Fruit fly (Drosophila melanogaster) whole organism, embryonic: Measurements from ENCODE around the gene CG5853.

Experiments
- Bdp1 ChIP-seq: fragments of 200-800 bp; sonication (Bioruptor generic); optimal IDR thresholded peaks from 3 replicates; lab custom pipeline; 2016; ENCODE audit warnings: missing biosample characterization, missing genetic modification characterization
- CG10267 ChIP-seq: fragments of 200-800 bp; sonication (Bioruptor generic); optimal IDR thresholded peaks from 2 replicates; lab custom pipeline; 2018; ENCODE audit warnings: missing biosample characterization, mild to moderate bottlenecking, missing genetic modification characterization, moderate library complexity
- CG11093 ChIP-seq: fragments of 200-800 bp; sonication (Bioruptor generic); IDR thresholded peaks from 3 replicates; pipeline ENCODE4 v1.3.6; 2022; ENCODE audit warnings: missing biosample characterization, missing genetic modification characterization
- CG11247 ChIP-seq: fragments of 200-800 bp; sonication (Bioruptor generic); IDR thresholded peaks from 2 replicates; pipeline ENCODE4 v1.3.6; 2022; ENCODE audit warnings: missing biosample characterization, missing genetic modification characterization
- CG11456 ChIP-seq: fragments of 200-800 bp; sonication (Bioruptor generic); IDR thresholded peaks from 3 replicates; pipeline ENCODE4 v1.3.6; 2022; ENCODE audit warnings: missing biosample characterization, missing genetic modification characterization
- CG11560 ChIP-seq: fragments of 200-800 bp; sonication (Bioruptor generic); IDR thresholded peaks from 3 replicates; pipeline ENCODE4 v1.3.6; 2022; ENCODE audit warnings: missing biosample characterization, missing genetic modification characterization
- CG13624 ChIP-seq: fragments of 200-800 bp; sonication (Bioruptor generic); optimal IDR thresholded peaks from 2 replicates; lab custom pipeline; 2016; ENCODE audit warnings: missing biosample characterization, missing genetic modification characterization
- CG16779 ChIP-seq: fragments of 200-800 bp; sonication (Bioruptor generic); IDR thresholded peaks from 2 replicates; pipeline ENCODE4 v1.3.6; 2022; ENCODE audit warnings: missing biosample characterization, missing genetic modification characterization
- CG18011 ChIP-seq: fragments of 200-800 bp; sonication (Bioruptor generic); optimal IDR thresholded peaks from 2 replicates; lab custom pipeline; 2017; ENCODE audit warnings: missing biosample characterization, missing genetic modification characterization, mild to moderate bottlenecking, moderate library complexity, missing genotype
- CG2116 ChIP-seq: fragments of 200-800 bp; sonication (Bioruptor generic); optimal IDR thresholded peaks from 3 replicates; lab custom pipeline; 2018; ENCODE audit warnings: missing biosample characterization, mild to moderate bottlenecking, missing genetic modification characterization
- CG32767 ChIP-seq: fragments of 200-800 bp; sonication (Bioruptor generic); IDR thresholded peaks from 2 replicates; pipeline ENCODE4 v1.3.6; 2022; ENCODE audit warnings: missing biosample characterization, missing genetic modification characterization
- CG3847 ChIP-seq: fragments of 200-800 bp; sonication (Bioruptor generic); IDR thresholded peaks from 2 replicates; pipeline ENCODE4 v1.3.6; 2022; ENCODE audit warnings: missing biosample characterization, missing genetic modification characterization
- CG4360 ChIP-seq: fragments of 200-800 bp; sonication (Bioruptor generic); IDR thresholded peaks from 2 replicates; pipeline ENCODE4 v1.3.6; 2022; ENCODE audit warnings: missing biosample characterization, missing genetic modification characterization
- CG6175 ChIP-seq: fragments of 200-800 bp; sonication (Bioruptor generic); IDR thresholded peaks from 3 replicates; pipeline ENCODE4 v1.3.6; 2022; ENCODE audit warnings: missing biosample characterization, missing genetic modification characterization
- CG6765 ChIP-seq: fragments of 200-800 bp; sonication (Bioruptor generic); optimal IDR thresholded peaks from 3 replicates; lab custom pipeline; 2017; ENCODE audit warnings: missing biosample characterization, mild to moderate bottlenecking, missing genetic modification characterization
- CG7556 ChIP-seq: fragments of 200-800 bp; sonication (Bioruptor generic); optimal IDR thresholded peaks from 2 replicates; lab custom pipeline; 2017; ENCODE audit warnings: missing biosample characterization, mild to moderate bottlenecking, missing genetic modification characterization
- CG9609 ChIP-seq: fragments of 200-800 bp; sonication (Bioruptor generic); optimal IDR thresholded peaks from 3 replicates; lab custom pipeline; 2016; ENCODE audit warnings: missing biosample characterization, missing genetic modification characterization
- CkIIα-i1 ChIP-seq: fragments of 200-800 bp; sonication (Bioruptor generic); IDR thresholded peaks from 2 replicates; pipeline ENCODE4 v1.3.6; 2022; ENCODE audit warnings: missing biosample characterization, missing genetic modification characterization
- Dad ChIP-seq: fragments of 200-800 bp; sonication (Bioruptor generic); optimal IDR thresholded peaks from 3 replicates; lab custom pipeline; 2016; ENCODE audit warnings: missing biosample characterization, missing genetic modification characterization
- Ets65A ChIP-seq: fragments of 200-800 bp; sonication (Bioruptor generic); peaks from one replicate; lab custom pipeline; 2016; ENCODE audit warnings: missing biosample characterization, missing genetic modification characterization
- Max ChIP-seq: fragments of 200-800 bp; sonication (Bioruptor generic); optimal IDR thresholded peaks from 2 replicates; lab custom pipeline; 2016; ENCODE audit warnings: missing biosample characterization, mild to moderate bottlenecking, missing genetic modification characterization
- NC2α ChIP-seq: fragments of 200-800 bp; sonication (Bioruptor generic); optimal IDR thresholded peaks from 2 replicates; lab custom pipeline; 2016; ENCODE audit warnings: missing biosample characterization, missing genetic modification characterization
- Nf-YA ChIP-seq: fragments of 200-800 bp; sonication (Bioruptor generic); IDR thresholded peaks from 2 replicates; pipeline ENCODE4 v1.3.6; 2022; ENCODE audit warnings: missing biosample characterization, missing genetic modification characterization
- Rfx ChIP-seq: fragments of 200-800 bp; sonication (Bioruptor generic); IDR thresholded peaks from 2 replicates; pipeline ENCODE4 v1.3.6; 2022; ENCODE audit warnings: missing biosample characterization, missing genetic modification characterization
- TFAM ChIP-seq: fragments of 200-800 bp; sonication (Bioruptor generic); optimal IDR thresholded peaks from 2 replicates; lab custom pipeline; 2017; ENCODE audit warnings: missing biosample characterization, missing genetic modification characterization, inconsistent platforms
- Xrp1 ChIP-seq: fragments of 200-800 bp; sonication (Bioruptor generic); IDR thresholded peaks from 2 replicates; pipeline ENCODE4 v1.3.6; 2022; ENCODE audit warnings: missing biosample characterization, missing genetic modification characterization
- ac ChIP-seq: fragments of 200-800 bp; sonication (Bioruptor generic); optimal IDR thresholded peaks from 3 replicates; lab custom pipeline; 2017; ENCODE audit warnings: missing biosample characterization, mild to moderate bottlenecking, missing genetic modification characterization
- aop ChIP-seq: fragments of 200-800 bp; sonication (Bioruptor generic); IDR thresholded peaks from 2 replicates; pipeline ENCODE4 v1.3.6; 2022; ENCODE audit warnings: missing biosample characterization, missing genetic modification characterization
- cad ChIP-seq: fragments of >200 bp; optimal IDR thresholded peaks from 2 replicates; lab custom pipeline; 2017; ENCODE audit warnings: missing biosample characterization, missing genetic modification characterization
- crp ChIP-seq, 2 experiments: fragments of 200-800 bp; sonication (Bioruptor generic); optimal IDR thresholded peaks; 2 replicates in 1 of 2; 3 replicates in 1 of 2; lab custom pipeline; 2017; ENCODE audit warnings: missing biosample characterization in 2 of 2, missing genetic modification characterization in 2 of 2, mild to moderate bottlenecking in 1 of 2, moderate library complexity in 1 of 2
- esg ChIP-seq: fragments of 200-800 bp; sonication (Bioruptor generic); conservative IDR thresholded peaks from 2 replicates; pipeline ENCODE4 v1.3.6; 2022; ENCODE audit warnings: missing biosample characterization, missing genetic modification characterization
- ewg ChIP-seq: fragments of 200-800 bp; sonication (Bioruptor generic); optimal IDR thresholded peaks from 3 replicates; lab custom pipeline; 2017; ENCODE audit warnings: mild to moderate bottlenecking, missing biosample characterization, missing genetic modification reagents, missing genetic modification characterization
- exex ChIP-seq: fragments of 200-800 bp; sonication (Bioruptor generic); optimal IDR thresholded peaks from 4 replicates; lab custom pipeline; 2018; ENCODE audit warnings: missing biosample characterization, mild to moderate bottlenecking, missing genetic modification characterization, moderate library complexity
- gfzf ChIP-seq: fragments of 200-800 bp; sonication (Bioruptor generic); optimal IDR thresholded peaks from 2 replicates; lab custom pipeline; 2016; ENCODE audit warnings: missing biosample characterization, mild to moderate bottlenecking, missing genetic modification characterization, moderate library complexity
- gsb-n ChIP-seq: fragments of 200-800 bp; sonication (Bioruptor generic); optimal IDR thresholded peaks from 3 replicates; lab custom pipeline; 2018; ENCODE audit warnings: missing biosample characterization, mild to moderate bottlenecking, missing genetic modification characterization
- gt ChIP-seq: fragments of 200-800 bp; sonication (Bioruptor generic); IDR thresholded peaks from 2 replicates; pipeline ENCODE4 v1.3.6; 2022; ENCODE audit warnings: missing biosample characterization, missing genetic modification characterization
- hbn ChIP-seq: fragments of 200-800 bp; sonication (Bioruptor generic); IDR thresholded peaks from 2 replicates; pipeline ENCODE4 v1.3.6; 2022; ENCODE audit warnings: missing biosample characterization, missing genetic modification characterization; ENCODE audit not compliant: partially characterized antibody
- hkb ChIP-seq, 2 experiments: fragments of 200-800 bp in 1 of 2; fragments of >200 bp in 1 of 2; sonication (Bioruptor generic) in 1 of 2; IDR thresholded peaks in 1 of 2; optimal IDR thresholded peaks in 1 of 2; 2 replicates each; pipeline versions ENCODE4 v1.3.6 to Lab custom; 2017 to 2022; ENCODE audit warnings: missing biosample characterization in 1 of 2, missing genetic modification characterization in 1 of 2
- maf-S ChIP-seq: fragments of 200-800 bp; sonication (Bioruptor generic); optimal IDR thresholded peaks from 2 replicates; lab custom pipeline; 2016; ENCODE audit warnings: missing biosample characterization, missing genetic modification characterization
- mam ChIP-seq: fragments of 200-800 bp; sonication (Bioruptor generic); optimal IDR thresholded peaks from 3 replicates; lab custom pipeline; 2016; ENCODE audit warnings: missing biosample characterization, missing genetic modification characterization
- nerfin-1 ChIP-seq: fragments of 200-800 bp; sonication (Bioruptor generic); optimal IDR thresholded peaks from 3 replicates; lab custom pipeline; 2019; ENCODE audit warnings: missing biosample characterization, mild to moderate bottlenecking, missing genetic modification characterization, moderate library complexity
- pfk ChIP-seq: fragments of 200-800 bp; sonication (Bioruptor generic); optimal IDR thresholded peaks from 2 replicates; lab custom pipeline; 2018; ENCODE audit warnings: missing biosample characterization, mild to moderate bottlenecking, missing genetic modification characterization, moderate library complexity
- ranshi ChIP-seq: fragments of 200-800 bp; sonication (Bioruptor generic); IDR thresholded peaks from 2 replicates; pipeline ENCODE4 v1.3.6; 2022; ENCODE audit warnings: missing biosample characterization, missing genetic modification characterization
- salm ChIP-seq: fragments of 200-800 bp; sonication (Bioruptor generic); optimal IDR thresholded peaks from 2 replicates; lab custom pipeline; 2018; ENCODE audit warnings: missing biosample characterization, mild to moderate bottlenecking, missing genetic modification characterization
- sc ChIP-seq, 3 experiments: fragments of >200 bp in 2 of 3; fragments of 200-800 bp in 1 of 3; sonication (Bioruptor generic) in 1 of 3; optimal IDR thresholded peaks; 2 replicates in 2 of 3; 3 replicates in 1 of 3; lab custom pipeline; 2017; ENCODE audit warnings: mild to moderate bottlenecking in 1 of 3, missing biosample characterization in 1 of 3, missing genetic modification characterization in 1 of 3, missing genetic modification reagents in 1 of 3
- seq ChIP-seq: fragments of 200-800 bp; sonication (Bioruptor generic); IDR thresholded peaks from 2 replicates; pipeline ENCODE4 v1.3.6; 2022; ENCODE audit warnings: missing biosample characterization, missing genetic modification characterization
- trem ChIP-seq: fragments of 200-800 bp; optimal IDR thresholded peaks from 3 replicates; lab custom pipeline; 2019; ENCODE audit warnings: missing biosample characterization, mild to moderate bottlenecking, missing genetic modification characterization, moderate library complexity
- vfl ChIP-seq: fragments of 200-800 bp; sonication (Bioruptor generic); optimal IDR thresholded peaks from 2 replicates; lab custom pipeline; 2016; ENCODE audit warnings: missing biosample characterization, missing genetic modification characterization

The CG5853 gene

DNA sequence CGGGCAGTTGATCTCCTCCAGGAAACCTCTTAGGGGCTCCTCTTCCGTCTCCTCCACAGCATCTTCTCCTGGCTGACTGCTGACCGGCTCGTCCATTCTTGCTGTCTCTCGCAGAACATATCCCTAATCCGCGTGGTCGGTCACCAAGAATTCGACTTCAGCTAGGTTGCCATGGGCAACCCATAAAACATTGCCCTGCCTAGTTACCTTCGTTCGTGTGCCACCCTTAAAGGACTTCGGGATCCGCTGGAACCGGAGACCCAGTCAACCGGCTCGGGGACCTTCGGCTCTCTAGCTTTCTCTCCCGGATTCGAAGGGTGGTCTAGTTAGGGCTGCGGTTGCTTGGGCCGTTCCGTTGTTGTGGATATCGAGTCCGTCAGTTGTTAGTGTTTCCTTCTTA is 22.7 kb downstream of the CG5853 start, which contains the start of the genes TbCMF46 and CG42366:
TbCMF46 (minus strand) TSS at position 101 of the 400 bp plus-strand sequence.
CG42366 (plus strand) TSS at position 397 of the 400 bp plus-strand sequence.
- TF ChIP-seq Rfx (GFP tag; lab: Robert Waterston, UW) = peak; percentile 32; the same call in 1 of the 2 replicates
- no peak for TF ChIP-seq CG18011 (GFP tag; lab: Kevin White, UChicago)
- 0 out of 3 replicates have a peak, but pooled peaks have one; percentile 33 for TF ChIP-seq CG11456 (GFP tag; lab: Robert Waterston, UW)
- no peak for TF ChIP-seq aop
- TF ChIP-seq CG11247 (GFP tag; lab: Robert Waterston, UW) = 0 out of 2 replicates have a peak, but pooled peaks have one; percentile 33
- TF ChIP-seq CG11560 (tag; lab: Robert Waterston, UW) = 0 out of 3 replicates have a peak, but pooled peaks have one; percentile 28

dm6 chr2L:9921401-9921800 is 26.0 kb downstream of the CG5853 start, which contains the start of gene CG4592:
TSS of gene CG4592 (plus strand) at chr2L:9921633.
- TF ChIP-seq cad (no peak), ewg (GFP tag; lab: Kevin White, UChicago) (no peak), seq (GFP tag; lab: Robert Waterston, UW) (0 out of 2 replicates have a peak, but pooled peaks have one; percentile 30), CG6765 (GFP tag; lab: Kevin White, UChicago) (no peak), hkb (optimal IDR thresholded peaks at IDR 0.05; lab: Kevin White, UChicago) (no peak), hkb (GFP tag; IDR thresholded peaks at IDR 0.05; lab: Robert Waterston, UW) (peak; percentile 84), CG32767 (peak; percentile 56; the same call in 1 of the 2 replicates), ac (GFP tag; lab: Kevin White, UChicago) (no peak), nerfin-1 (tag; lab: Kevin White, UChicago) (no peak), Xrp1 (GFP tag; lab: Robert Waterston, UW) (peak; percentile 69), CG2116 (GFP tag; lab: Kevin White, UChicago) (peak; percentile 38), CkIIα-i1 (GFP tag; lab: Robert Waterston, UW) (no peak), gfzf (GFP tag; lab: Kevin White, UChicago) (no peak), pfk (GFP tag; lab: Kevin White, UChicago) (peak; percentile 2), CG3847 (GFP tag; lab: Robert Waterston, UW) (peak; percentile 40; the same call in 1 of the 2 replicates), CG4360 (no peak), salm (tag; lab: Kevin White, UChicago) (no peak), Dad (GFP tag; lab: Kevin White, UChicago) (peak; percentile 14), NC2α (GFP tag; lab: Kevin White, UChicago) (no peak), Bdp1 (GFP tag; lab: Kevin White, UChicago) (peak; percentile 18), esg (no peak), mam (peak; percentile 33), Ets65A (GFP tag; lab: Kevin White, UChicago) (peak; percentile 90), gt (GFP tag; lab: Robert Waterston, UW) (no peak), ranshi (GFP tag; lab: Robert Waterston, UW) (peak; percentile 66), vfl (peak; percentile 60), CG9609 (peak; percentile 6), CG6175 (GFP tag; lab: Robert Waterston, UW) (no peak), gsb-n (tag; lab: Kevin White, UChicago) (no peak), CG10267 (tag; lab: Kevin White, UChicago) (peak; percentile 50), maf-S (GFP tag; lab: Kevin White, UChicago) (peak; percentile 44), Max (GFP tag; lab: Kevin White, UChicago) (peak; percentile 7), CG7556 (GFP tag; lab: Kevin White, UChicago) (no peak), trem (tag; lab: Kevin White, UChicago) (peak; percentile 37), hbn (GFP tag; lab: Robert Waterston, UW) (no peak), CG11093 (no peak), exex (peak; percentile 52), TFAM (GFP tag; lab: Kevin White, UChicago) (no peak), Nf-YA (GFP tag; lab: Robert Waterston, UW) (no peak), crp (GFP tag; optimal IDR thresholded peaks at IDR 0.05; lab: Kevin White, UChicago) (peak; percentile 69 to 92), CG16779 (GFP tag; lab: Robert Waterston, UW) (no peak), CG13624 (GFP tag; lab: Kevin White, UChicago) (no peak), sc (optimal IDR thresholded peaks at IDR 0.05; lab: Kevin White, UChicago) (no peak), sc (GFP tag; optimal IDR thresholded peaks at IDR 0.05; lab: Kevin White, UChicago) (no peak)
